Worm (Caenorhabditis elegans) whole organism, L4 larva: ENCODE data around the gene W01F3.2.

ENCODE experiments used
- D1046.2 ChIP-seq: fragments of 200-800 bp; sonication (Bioruptor generic); IDR thresholded peaks from 2 replicates; pipeline ENCODE4 v1.3.6; 2022; ENCODE audit warnings: missing genetic modification characterization, missing compliant biosample characterization
- F49E8.2 ChIP-seq: sonication (generic microtip); optimal IDR thresholded peaks from 2 replicates; lab custom pipeline; 2016; ENCODE audit warnings: missing compliant biosample characterization, mild to moderate bottlenecking, missing genetic modification characterization, borderline replicate concordance
- R02D3.7 ChIP-seq: fragments of 150-350 bp; sonication (generic microtip); optimal IDR thresholded peaks from 3 replicates; lab custom pipeline; 2014; ENCODE audit warnings: missing biosample characterization, missing genetic modification characterization
- Y105C5A.15 ChIP-seq: fragments of 200-800 bp; sonication (Bioruptor generic); IDR thresholded peaks from 2 replicates; pipeline ENCODE4 v1.3.6; 2022; ENCODE audit warnings: missing genetic modification characterization, missing compliant biosample characterization
- Y75B8A.6 ChIP-seq: fragments of 200-800 bp; sonication (Bioruptor generic); IDR thresholded peaks from 2 replicates; pipeline ENCODE4 v1.3.6; 2022; ENCODE audit warnings: missing genetic modification reagents, missing genetic modification characterization, missing compliant biosample characterization
- ZK337.2 ChIP-seq: fragments of 200-800 bp; sonication (Bioruptor generic); IDR thresholded peaks from 2 replicates; pipeline ENCODE4 v1.3.6; 2022; ENCODE audit warnings: missing genetic modification reagents, missing genetic modification characterization, missing compliant biosample characterization
- aha-1 ChIP-seq: fragments of 150-350 bp; peaks from one replicate; lab custom pipeline; 2014; ENCODE audit warnings: missing biosample characterization, missing genetic modification characterization
- aly-2 ChIP-seq: sonication (generic microtip); optimal IDR thresholded peaks from 2 replicates; lab custom pipeline; 2018; ENCODE audit warnings: missing biosample characterization, missing genetic modification characterization
- ceh-32 ChIP-seq: sonication (generic microtip); optimal IDR thresholded peaks from 2 replicates; lab custom pipeline; 2016; ENCODE audit warnings: mild to moderate bottlenecking, missing genetic modification characterization, missing compliant biosample characterization; ENCODE audit not compliant: poor library complexity
- ceh-44 ChIP-seq: fragments of 200-800 bp; sonication (Bioruptor generic); IDR thresholded peaks from 2 replicates; pipeline ENCODE4 v1.3.6; 2022; ENCODE audit warnings: missing genetic modification reagents, missing genetic modification characterization, missing compliant biosample characterization
- ceh-62 ChIP-seq: sonication (generic microtip); optimal IDR thresholded peaks from 2 replicates; lab custom pipeline; 2017; ENCODE audit warnings: missing biosample characterization, missing genetic modification characterization
- ces-1 ChIP-seq: fragments of 150-350 bp; sonication (generic microtip); optimal IDR thresholded peaks from 4 replicates; lab custom pipeline; 2014; ENCODE audit warnings: missing biosample characterization, missing genetic modification reagents, missing genetic modification characterization
- ctbp-1 ChIP-seq: fragments of 200-800 bp; sonication (Bioruptor generic); IDR thresholded peaks from 2 replicates; pipeline ENCODE4 v1.3.6; 2022; ENCODE audit warnings: missing genetic modification reagents, missing genetic modification characterization, missing compliant biosample characterization
- dpl-1 ChIP-seq: fragments of 150-350 bp; optimal IDR thresholded peaks from 2 replicates; lab custom pipeline; 2014; ENCODE audit warnings: missing biosample characterization, missing genetic modification reagents, missing genetic modification characterization
- egl-27 ChIP-seq: sonication (generic microtip); optimal IDR thresholded peaks from 3 replicates; lab custom pipeline; 2017; ENCODE audit warnings: missing biosample characterization, missing genetic modification reagents, missing genetic modification characterization
- hlh-11 ChIP-seq: fragments of 200-800 bp; sonication (Bioruptor generic); optimal IDR thresholded peaks from 2 replicates; lab custom pipeline; 2018; ENCODE audit warnings: mild to moderate bottlenecking, missing genetic modification characterization, missing compliant biosample characterization
- lin-38 ChIP-seq: fragments of 200-800 bp; sonication (Bioruptor generic); IDR thresholded peaks from 2 replicates; pipeline ENCODE4 v1.3.6; 2022; ENCODE audit warnings: missing genetic modification reagents, missing genetic modification characterization, missing compliant biosample characterization
- mep-1 ChIP-seq: fragments of 150-350 bp; sonication (generic microtip); optimal IDR thresholded peaks from 3 replicates; lab custom pipeline; 2014; ENCODE audit warnings: missing biosample characterization, missing genetic modification characterization
- mxl-2 ChIP-seq: fragments of 200-800 bp; sonication (Bioruptor generic); conservative IDR thresholded peaks from 2 replicates; pipeline ENCODE4 v1.3.6; 2022; ENCODE audit warnings: missing genetic modification reagents, missing genetic modification characterization, missing compliant biosample characterization
- nhr-76 ChIP-seq: fragments of 150-350 bp; optimal IDR thresholded peaks from 2 replicates; lab custom pipeline; 2014; ENCODE audit warnings: missing biosample characterization, missing genetic modification characterization
- pha-4 ChIP-seq, 2 experiments: fragments of 150-350 bp in 1 of 2; fragments of 200-800 bp in 1 of 2; sonication (Bioruptor generic) in 1 of 2; IDR thresholded peaks in 1 of 2; optimal IDR thresholded peaks in 1 of 2; 2 replicates each; pipeline versions ENCODE4 v1.3.6 to Lab custom; 2014 to 2022; ENCODE audit warnings: missing genetic modification characterization in 2 of 2, missing genetic modification reagents in 2 of 2, missing biosample characterization in 1 of 2, missing compliant biosample characterization in 1 of 2
- snpc-1.2 ChIP-seq: fragments of 200-800 bp; sonication (Bioruptor generic); IDR thresholded peaks from 2 replicates; pipeline ENCODE4 v1.3.6; 2022; ENCODE audit warnings: missing genetic modification reagents, missing genetic modification characterization, missing compliant biosample characterization
- snpc-4 ChIP-seq: fragments of 150-350 bp; optimal IDR thresholded peaks from 2 replicates; lab custom pipeline; 2014; ENCODE audit warnings: missing biosample characterization, missing genetic modification characterization
- spr-3 ChIP-seq: fragments of 200-800 bp; sonication (Bioruptor generic); optimal IDR thresholded peaks from 2 replicates; lab custom pipeline; 2018; ENCODE audit warnings: mild to moderate bottlenecking, missing genetic modification characterization, missing compliant biosample characterization
- tag-97 ChIP-seq: fragments of 200-800 bp; sonication (Bioruptor generic); IDR thresholded peaks from 2 replicates; pipeline ENCODE4 v1.3.6; 2022; ENCODE audit warnings: missing genetic modification characterization, missing compliant biosample characterization
- unc-130 ChIP-seq: sonication (generic microtip); optimal IDR thresholded peaks from 2 replicates; lab custom pipeline; 2016; ENCODE audit warnings: missing genetic modification reagents, missing genetic modification characterization, missing compliant biosample characterization
- unc-62 ChIP-seq, 3 experiments: fragments of 150-350 bp in 1 of 3; sonication (generic microtip); optimal IDR thresholded peaks in 2 of 3; peaks in 1 of 3; 1 replicate in 1 of 3; 2 replicates in 2 of 3; lab custom pipeline; 2014 to 2017; ENCODE audit warnings: missing biosample characterization in 3 of 3, missing genetic modification characterization in 3 of 3, missing genetic modification reagents in 3 of 3, missing genotype in 1 of 3
- vab-7 ChIP-seq: fragments of 200-800 bp; sonication (Bioruptor generic); IDR thresholded peaks from 2 replicates; pipeline ENCODE4 v1.3.6; 2022; ENCODE audit warnings: missing genetic modification reagents, missing genetic modification characterization, missing compliant biosample characterization
- zag-1 ChIP-seq: fragments of 150-350 bp; optimal IDR thresholded peaks from 2 replicates; lab custom pipeline; 2014; ENCODE audit warnings: missing biosample characterization, missing genetic modification characterization
- zip-2 ChIP-seq: fragments of 150-350 bp; optimal IDR thresholded peaks from 2 replicates; lab custom pipeline; 2014; ENCODE audit warnings: missing biosample characterization, missing genetic modification characterization

W01F3.2 gene

DNA sequence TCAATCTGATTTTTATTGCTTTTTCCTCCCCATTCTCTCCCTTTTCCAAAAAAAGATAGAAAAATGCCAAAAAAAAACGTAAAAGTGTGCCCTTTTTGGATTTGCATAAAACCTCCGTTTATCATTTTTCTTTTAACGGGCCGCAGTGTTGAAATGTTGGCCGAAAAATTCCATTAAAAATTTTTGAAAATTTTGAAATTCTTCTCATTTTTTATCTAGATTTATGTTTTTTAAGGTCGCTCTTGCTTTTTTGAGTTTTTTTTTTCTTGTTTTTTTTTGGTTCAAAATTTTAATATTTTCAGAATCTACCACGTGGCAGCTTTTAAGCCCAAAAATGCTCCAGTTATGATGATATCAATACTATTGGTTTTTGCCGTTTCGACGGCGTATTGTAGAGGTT is 5.8 kb upstream of the W01F3.2 start, which contains the start of gene mnr-1:
Gene mnr-1, plus strand, starts transcription at position 301 of the 400 bp plus-strand sequence.
- no peak for TF ChIP-seq lin-38 (GFP tag; lab: Robert Waterston, UW)
- TF ChIP-seq snpc-4 (tag; lab: Kevin White, UChicago), result no peak
- no peak for TF ChIP-seq aha-1
- no peak for TF ChIP-seq D1046.2 (GFP tag; lab: Robert Waterston, UW)
- no peak for TF ChIP-seq ceh-62
- no peak for TF ChIP-seq tag-97
- no peak for TF ChIP-seq ceh-32 (tag; lab: Kevin White, UChicago)
- TF ChIP-seq Y75B8A.6 (GFP tag; lab: Robert Waterston, UW), result no peak
- TF ChIP-seq vab-7, result no peak
- no peak for TF ChIP-seq R02D3.7 (tag; lab: Kevin White, UChicago)
- TF ChIP-seq ZK337.2 (GFP tag; lab: Robert Waterston, UW), result no peak
- no peak for TF ChIP-seq aly-2 (tag; lab: Kevin White, UChicago)
- no peak for TF ChIP-seq Y105C5A.15 (GFP tag; lab: Robert Waterston, UW)
- no peak for TF ChIP-seq ceh-44
- no peak for TF ChIP-seq egl-27

DNA sequence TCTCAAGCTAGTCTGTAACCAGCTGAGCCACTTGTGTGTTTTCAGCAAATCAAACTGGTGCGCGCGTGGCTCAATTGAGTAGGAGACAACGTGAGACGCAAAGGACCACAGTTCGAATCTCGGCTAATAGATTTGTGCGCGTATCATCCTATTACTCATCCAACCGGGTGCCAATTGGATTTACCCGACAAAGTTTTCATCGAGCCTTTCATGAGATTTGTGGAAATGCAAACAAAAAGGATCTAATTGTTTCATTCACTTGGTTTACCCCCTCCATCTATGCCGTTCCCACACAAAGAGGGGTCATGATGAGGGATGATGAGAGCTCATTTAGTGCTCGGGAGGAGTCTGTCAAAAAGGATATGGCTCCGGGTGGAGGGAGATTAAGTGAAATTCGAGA is 5.0 kb upstream of the W01F3.2 start:
- TF ChIP-seq mxl-2 (GFP tag; lab: Robert Waterston, UW) (no peak), egl-27 (no peak), pha-4 (GFP tag; IDR thresholded peaks at IDR 0.05; lab: Robert Waterston, UW) (no peak), pha-4 (tag; optimal IDR thresholded peaks at IDR 0.05; lab: Kevin White, UChicago) (no peak), unc-130 (GFP tag; lab: Kevin White, UChicago) (no peak), mep-1 (tag; lab: Kevin White, UChicago) (no peak), aly-2 (tag; lab: Kevin White, UChicago) (no peak), ctbp-1 (GFP tag; lab: Robert Waterston, UW) (no peak), lin-38 (GFP tag; lab: Robert Waterston, UW) (no peak), zip-2 (tag; lab: Kevin White, UChicago) (no peak)

DNA sequence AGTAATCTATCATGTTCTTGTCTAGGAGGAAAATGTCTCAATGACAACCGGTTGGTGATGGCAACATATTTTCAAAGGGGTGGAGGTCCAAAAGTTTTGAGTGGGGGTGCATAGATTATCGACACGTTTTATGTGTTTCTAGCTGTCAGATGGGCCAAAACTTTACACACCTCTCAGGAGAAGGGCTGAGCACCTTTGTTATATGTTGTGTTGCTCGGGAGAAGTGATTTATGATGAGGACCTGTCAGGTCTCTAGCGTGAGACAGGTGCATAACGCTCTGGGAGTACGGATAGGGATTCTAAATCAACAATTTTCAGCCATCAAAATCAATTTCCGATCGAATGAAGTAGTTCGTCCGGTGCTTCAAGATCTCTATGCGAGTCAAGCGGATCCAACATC is 3.5 kb upstream of the W01F3.2 start:
- no peak for TF ChIP-seq snpc-4 (tag; lab: Kevin White, UChicago)
- no peak for TF ChIP-seq ces-1
- peak in 1 of 2 experiments; percentile 35 for TF ChIP-seq unc-62 (GFP tag; optimal IDR thresholded peaks at IDR 0.05 in 1 of 2; lab: Kevin White, UChicago)
- no peak for TF ChIP-seq unc-62 (tag; optimal IDR thresholded peaks at IDR 0.05; lab: Kevin White, UChicago)
- TF ChIP-seq, all 104 proteins: peak for 1

DNA sequence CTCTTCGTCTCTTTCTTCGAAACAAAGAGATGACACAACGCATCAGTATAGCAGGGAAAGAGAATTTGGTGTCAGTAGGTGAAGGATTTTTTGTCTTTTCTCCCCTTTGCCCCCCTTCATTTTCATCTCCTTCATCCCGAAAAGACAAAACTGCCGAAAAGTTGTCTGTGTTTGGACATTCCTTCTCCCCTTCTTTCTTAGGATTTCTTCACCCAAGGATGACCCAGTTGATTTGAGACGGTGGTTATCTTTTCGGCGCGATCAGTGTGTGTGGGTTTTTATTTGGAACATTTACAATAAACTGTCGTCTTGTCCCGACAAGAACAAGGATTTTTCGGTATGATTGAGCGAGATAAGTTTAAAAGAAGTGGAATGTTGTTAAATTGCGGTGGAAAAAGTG is 2.3 kb downstream of the W01F3.2 start:
- TF ChIP-seq nhr-76, result no peak
- TF ChIP-seq unc-62 (GFP tag; optimal IDR thresholded peaks at IDR 0.05 in 1 of 2; lab: Kevin White, UChicago), result peak in 1 of 2 experiments; percentile 15
- TF ChIP-seq unc-62 (tag; optimal IDR thresholded peaks at IDR 0.05; lab: Kevin White, UChicago), result no peak

DNA sequence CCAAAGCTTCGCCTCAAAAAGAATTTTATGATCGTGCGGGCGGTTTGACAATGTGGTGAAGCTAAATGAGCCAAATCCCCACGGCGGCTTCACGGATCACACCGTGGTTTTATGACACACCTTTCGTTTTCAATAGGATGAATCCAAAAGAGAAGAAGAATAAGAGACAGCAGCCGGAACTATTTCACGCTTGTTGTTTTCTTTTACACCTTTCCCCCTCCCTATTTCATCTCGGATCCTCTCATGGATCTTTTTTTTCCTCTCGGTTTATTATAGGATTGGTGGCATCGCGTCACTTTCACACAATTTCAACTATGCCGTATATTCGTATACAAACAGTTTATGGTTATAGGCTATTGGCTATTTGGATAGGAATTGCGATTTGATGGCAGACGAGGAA is 3.6 kb downstream of the W01F3.2 start:
- TF ChIP-seq lin-38 (GFP tag; lab: Robert Waterston, UW) (no peak), zag-1 (tag; lab: Kevin White, UChicago) (no peak), spr-3 (GFP tag; lab: Kevin White, UChicago) (no peak), aly-2 (tag; lab: Kevin White, UChicago) (no peak), aha-1 (peak; percentile 55), unc-62 (GFP tag; optimal IDR thresholded peaks at IDR 0.05 in 1 of 2; lab: Kevin White, UChicago) (no peak), unc-62 (tag; optimal IDR thresholded peaks at IDR 0.05; lab: Kevin White, UChicago) (no peak), dpl-1 (no peak), zip-2 (tag; lab: Kevin White, UChicago) (no peak)

DNA sequence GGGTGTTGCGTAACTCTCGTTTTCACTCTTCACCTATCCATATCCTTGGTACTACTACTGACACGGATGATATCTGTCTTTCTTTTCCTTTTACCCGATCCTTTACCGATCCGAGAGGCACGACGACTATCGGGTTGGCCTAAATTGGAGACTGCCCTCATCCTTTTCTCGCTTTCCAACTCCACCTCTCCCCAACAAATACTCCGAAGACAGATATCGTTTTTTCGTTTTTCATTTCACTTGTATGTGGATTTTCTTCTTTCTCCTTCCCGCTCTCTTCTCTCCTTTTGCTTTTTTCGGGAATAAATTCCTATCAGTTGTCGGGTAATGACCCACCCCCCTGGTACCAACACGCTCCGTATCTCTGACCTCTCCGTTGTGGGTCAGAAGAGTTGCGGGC is 4.8 kb downstream of the W01F3.2 start:
- TF ChIP-seq snpc-1.2 (GFP tag; lab: Robert Waterston, UW) (no peak), egl-27 (no peak), aha-1 (peak; percentile 40), F49E8.2 (tag; lab: Kevin White, UChicago) (no peak), hlh-11 (tag; lab: Kevin White, UChicago) (peak; percentile 5)
